Fruit fly (Drosophila melanogaster): ENCODE measurements around the gene CG7443.

The CG7443 gene

DNA sequence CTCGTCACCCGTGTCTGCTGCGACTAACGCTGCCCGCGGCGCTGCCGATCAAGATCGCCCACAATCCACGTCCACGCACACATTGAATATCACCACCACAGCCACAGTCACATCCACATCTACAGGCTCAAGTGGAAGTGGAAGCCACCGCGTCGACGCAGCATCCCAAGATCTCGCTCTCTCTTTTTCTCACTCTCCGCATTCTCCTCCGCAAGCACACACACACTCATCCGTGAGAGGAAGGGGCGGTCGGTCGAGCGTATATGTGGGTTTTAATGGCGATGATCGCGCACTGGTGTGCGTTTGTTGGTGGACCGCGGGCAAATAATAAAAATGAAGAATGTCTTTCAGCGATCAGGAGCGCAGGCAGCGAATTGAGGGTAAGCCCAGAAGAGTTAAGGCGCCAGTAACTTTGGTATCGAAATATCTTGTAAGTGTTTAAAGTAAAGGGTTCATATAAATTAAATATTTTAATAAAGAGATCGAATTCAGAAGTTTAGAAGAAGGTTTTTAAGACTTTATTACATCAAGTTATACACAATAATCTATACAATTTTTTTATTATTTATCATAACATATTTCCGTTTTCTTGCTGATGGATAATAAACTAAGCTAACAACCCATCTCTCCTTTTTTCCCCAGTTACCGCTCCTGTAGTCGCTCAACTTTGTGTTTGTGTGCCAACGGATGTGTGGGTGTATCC is 9.8 kb downstream of the CG7443 start, which contains the start of gene Poxm (continued):
- TF ChIP-seq shn (GFP tag; optimal IDR thresholded peaks at IDR 0.05) (peak; percentile 8), CG4730 (GFP tag; IDR thresholded peaks at IDR 0.05) (peak; percentile 82), CG7786 (GFP tag; optimal IDR thresholded peaks at IDR 0.05) (peak; percentile 26), dpn (GFP tag; optimal IDR thresholded peaks at IDR 0.05) (peak; percentile 81 to 86), CG4707 (GFP tag; optimal IDR thresholded peaks at IDR 0.05) (peak; percentile 40), chn (GFP tag; optimal IDR thresholded peaks at IDR 0.05) (peak; percentile 77), CG33213 (GFP tag; optimal IDR thresholded peaks at IDR 0.05) (peak; percentile 21), Lpt (GFP tag; optimal IDR thresholded peaks at IDR 0.05) (no peak), tgo (GFP tag; IDR thresholded peaks at IDR 0.05) (peak; percentile 91), CG3838 (GFP tag; optimal IDR thresholded peaks at IDR 0.05) (peak; percentile 3), CG17802 (tag; optimal IDR thresholded peaks at IDR 0.05) (peak; percentile 64), MBD-R2 (GFP tag; IDR thresholded peaks at IDR 0.05) (no peak), CG13296 (GFP tag; optimal IDR thresholded peaks at IDR 0.05) (peak; percentile 80), nom (GFP tag; optimal IDR thresholded peaks at IDR 0.05) (peak; percentile 88), CG7963 (GFP tag; IDR thresholded peaks at IDR 0.05; ENCODE audit: partially characterized antibody) (no peak), bbx (GFP tag; IDR thresholded peaks at IDR 0.05; ENCODE audit: partially characterized antibody) (0 out of 2 replicates have a peak, but pooled peaks have one; percentile 21), CG3407 (GFP tag; optimal IDR thresholded peaks at IDR 0.05) (peak; percentile 85), CG6813 (GFP tag; optimal IDR thresholded peaks at IDR 0.05) (peak; percentile 74), CG10321 (GFP tag; IDR thresholded peaks at IDR 0.05) (0 out of 2 replicates have a peak, but pooled peaks have one; percentile 28), CG2875 (GFP tag; optimal IDR thresholded peaks at IDR 0.05) (peak; percentile 85), CG10274 (GFP tag; optimal IDR thresholded peaks at IDR 0.05) (peak; percentile 69), MESR4 (GFP tag; optimal IDR thresholded peaks at IDR 0.05) (no peak), Dek (tag; optimal IDR thresholded peaks at IDR 0.05) (peak; percentile 87), Ada2b (GFP tag; IDR thresholded peaks at IDR 0.05) (peak; percentile 88), eve (GFP tag; optimal IDR thresholded peaks at IDR 0.05) (no peak), Hr78 (GFP tag; optimal IDR thresholded peaks at IDR 0.05) (peak in 1 of 2 experiments; percentile 83), D19B (GFP tag; optimal IDR thresholded peaks at IDR 0.05) (peak; percentile 65), CG18599 (GFP tag; optimal IDR thresholded peaks at IDR 0.05) (peak; percentile 79), CG1602 (GFP tag; optimal IDR thresholded peaks at IDR 0.05) (peak; percentile 92), H15 (GFP tag; IDR thresholded peaks at IDR 0.05) (peak; percentile 84), corto (GFP tag; optimal IDR thresholded peaks at IDR 0.05) (peak; percentile 0), sim (GFP tag; IDR thresholded peaks at IDR 0.05) (peak; percentile 58; the same call in 1 of the 2 replicates), Lhr (GFP tag; optimal IDR thresholded peaks at IDR 0.05) (peak; percentile 69), Tbp (GFP tag; optimal IDR thresholded peaks at IDR 0.05) (no peak), inv (GFP tag; IDR thresholded peaks at IDR 0.05; ENCODE audit: partially characterized antibody) (peak; percentile 41; the same call in 1 of the 2 replicates), fd96Cb (tag; optimal IDR thresholded peaks at IDR 0.05) (peak; percentile 95), CG1647 (GFP tag; optimal IDR thresholded peaks at IDR 0.05) (peak; percentile 44), CG9727 (GFP tag; optimal IDR thresholded peaks at IDR 0.05) (peak; percentile 96), Meics (GFP tag; optimal IDR thresholded peaks at IDR 0.05) (peak; percentile 87), Rfx (GFP tag; IDR thresholded peaks at IDR 0.05) (peak; percentile 86), Ets97D (GFP tag; optimal IDR thresholded peaks at IDR 0.05) (peak; percentile 33), Antp (GFP tag; optimal IDR thresholded peaks at IDR 0.05) (peak; percentile 51), jumu (GFP tag; optimal IDR thresholded peaks at IDR 0.05) (peak; percentile 71), CG14710 (tag; optimal IDR thresholded peaks at IDR 0.05) (peak; percentile 95), tap (tag; optimal IDR thresholded peaks at IDR 0.05) (peak; percentile 78), CG8765 (GFP tag; IDR thresholded peaks at IDR 0.05) (peak; percentile 82), CG14441 (GFP tag; IDR thresholded peaks at IDR 0.05) (peak; percentile 86), Adf1 (GFP tag; IDR thresholded peaks at IDR 0.05) (peak; percentile 85), CG16779 (GFP tag; IDR thresholded peaks at IDR 0.05) (no peak)
